Worm (Caenorhabditis elegans): ENCODE data around the gene B0336.7.

B0336.7 gene

DNA sequence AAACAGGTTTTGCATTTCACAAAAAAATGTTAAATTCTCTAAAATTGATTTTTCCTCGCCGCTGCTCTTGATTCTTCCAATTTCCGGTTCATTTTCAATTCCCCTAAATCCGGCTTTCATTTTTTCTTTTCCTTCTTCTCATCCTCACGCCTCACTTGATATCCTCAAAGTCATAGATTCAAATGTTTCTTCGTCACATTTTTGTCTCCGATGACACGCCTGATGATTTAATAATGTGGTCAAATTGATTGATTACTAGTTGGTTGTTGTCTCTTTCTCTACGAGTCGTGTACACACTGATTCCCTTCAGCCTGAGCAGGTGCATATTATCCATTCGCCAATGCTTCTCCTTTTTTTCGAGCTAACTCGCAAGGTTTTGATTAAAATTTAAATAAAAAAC, 24.3 kb upstream of the B0336.7 start:
- TF ChIP-seq ceh-16 (tag; optimal IDR thresholded peaks at IDR 0.05): no peak
- TF ChIP-seq nhr-28 (tag; optimal IDR thresholded peaks at IDR 0.05): no peak
- no peak for TF ChIP-seq unc-39 (tag; optimal IDR thresholded peaks at IDR 0.05)
- TF ChIP-seq nhr-25 (tag; optimal IDR thresholded peaks at IDR 0.05): no peak
- TF ChIP-seq aly-2 (tag; optimal IDR thresholded peaks at IDR 0.05): no peak
- TF ChIP-seq ztf-4 (tag; optimal IDR thresholded peaks at IDR 0.05): no peak
- TF ChIP-seq lin-15B (tag; optimal IDR thresholded peaks at IDR 0.05): no peak
- TF ChIP-seq hmg-11 (tag; optimal IDR thresholded peaks at IDR 0.05): no peak
- TF ChIP-seq lsy-12 (tag; optimal IDR thresholded peaks at IDR 0.05): no peak
- no peak for TF ChIP-seq nhr-43 (tag; optimal IDR thresholded peaks at IDR 0.05; ENCODE audit: poor library complexity, severe bottlenecking)
- no peak for TF ChIP-seq unc-62 (GFP tag; optimal IDR thresholded peaks at IDR 0.05)
- no peak for TF ChIP-seq zag-1 (tag; optimal IDR thresholded peaks at IDR 0.05)
- no peak for TF ChIP-seq elt-1 (tag; optimal IDR thresholded peaks at IDR 0.05)
- TF ChIP-seq pha-4 (tag; optimal IDR thresholded peaks at IDR 0.05): no peak
- TF ChIP-seq R02D3.7 (tag; optimal IDR thresholded peaks at IDR 0.05): no peak

DNA sequence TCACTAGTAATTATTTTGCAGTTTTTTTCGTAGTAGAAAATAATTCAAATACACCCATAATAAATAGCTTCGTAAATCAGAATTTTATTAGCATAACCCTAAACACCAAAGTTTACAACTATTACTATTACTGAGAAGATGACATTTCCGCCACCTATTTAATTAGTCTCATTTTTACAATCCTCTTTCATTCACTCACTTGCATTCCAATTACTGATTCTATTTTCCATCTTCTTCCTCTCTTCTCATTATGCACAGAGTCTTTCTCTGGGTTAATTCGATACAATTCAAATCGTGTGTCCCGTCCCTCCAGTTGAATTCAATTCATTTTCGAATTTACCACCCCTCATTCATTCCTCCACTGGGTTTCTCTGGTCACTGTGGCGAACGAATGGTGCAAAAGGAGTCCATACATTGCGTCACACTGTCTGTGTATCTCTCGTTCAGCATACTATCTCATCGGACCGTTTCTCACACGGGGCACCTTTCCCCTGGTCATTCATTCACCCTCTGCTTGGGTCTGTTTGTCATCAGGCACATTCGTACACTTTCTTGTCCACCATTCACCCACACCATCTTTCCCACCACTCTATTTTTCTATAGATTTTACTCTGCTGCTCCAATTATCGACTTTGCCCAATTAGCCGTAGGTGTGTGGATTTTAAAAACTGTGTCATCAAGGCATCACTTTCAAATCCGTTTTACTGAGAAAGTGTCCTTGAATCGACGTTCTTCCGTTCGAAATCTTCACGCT, 23.3 kb upstream of the B0336.7 start:
- no peak for TF ChIP-seq unc-39 (tag; optimal IDR thresholded peaks at IDR 0.05)
- no peak for TF ChIP-seq elt-3 (tag; optimal IDR thresholded peaks at IDR 0.05)
- no peak for TF ChIP-seq aly-2 (tag; optimal IDR thresholded peaks at IDR 0.05)
- no peak for TF ChIP-seq egl-27 (tag; optimal IDR thresholded peaks at IDR 0.05)
- no peak for TF ChIP-seq fkh-10 (GFP tag; optimal IDR thresholded peaks at IDR 0.05)
- no peak for TF ChIP-seq sea-2 (GFP tag; optimal IDR thresholded peaks at IDR 0.05)
- no peak for TF ChIP-seq eor-1 (tag; optimal IDR thresholded peaks at IDR 0.05)
- TF ChIP-seq fkh-2 (tag; optimal IDR thresholded peaks at IDR 0.05): no peak
- no peak for TF ChIP-seq ceh-82 (tag; optimal IDR thresholded peaks at IDR 0.05)
- no peak for TF ChIP-seq nhr-237 (tag; optimal IDR thresholded peaks at IDR 0.05)
- no peak for TF ChIP-seq ceh-28 (tag; optimal IDR thresholded peaks at IDR 0.05)
- no peak for TF ChIP-seq nhr-28 (tag; optimal IDR thresholded peaks at IDR 0.05)
- TF ChIP-seq ztf-4 (tag; optimal IDR thresholded peaks at IDR 0.05): no peak
- TF ChIP-seq nhr-77 (tag; optimal IDR thresholded peaks at IDR 0.05): no peak
- TF ChIP-seq nfya-1 (tag; optimal IDR thresholded peaks at IDR 0.05; ENCODE audit: insufficient read depth): no peak
- TF ChIP-seq elt-2 (tag; optimal IDR thresholded peaks at IDR 0.05): no peak
- TF ChIP-seq lin-15B (tag; optimal IDR thresholded peaks at IDR 0.05): no peak
- no peak for TF ChIP-seq nhr-25 (tag; optimal IDR thresholded peaks at IDR 0.05)
- TF ChIP-seq nhr-23 (tag; optimal IDR thresholded peaks at IDR 0.05): no peak

DNA sequence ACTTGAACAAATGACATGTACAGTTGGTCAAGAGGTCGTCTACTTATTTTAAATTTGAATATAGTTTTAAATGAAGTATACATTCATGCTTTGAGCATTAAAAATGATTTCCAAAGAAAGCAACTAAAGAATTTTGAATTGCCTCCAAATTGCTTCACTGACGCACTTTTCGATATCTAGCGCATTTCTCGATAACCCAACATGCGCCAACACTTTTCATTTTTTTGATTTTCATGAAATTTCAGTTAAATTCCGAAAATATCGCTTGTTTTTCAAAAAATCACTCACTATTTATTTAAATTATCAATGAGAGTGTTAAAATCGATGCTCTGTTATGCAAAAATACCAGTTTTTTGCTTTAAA, 22.6 kb upstream of the B0336.7 start:
- TF ChIP-seq R02D3.7 (tag; optimal IDR thresholded peaks at IDR 0.05): no peak
- no peak for TF ChIP-seq nhr-76 (tag; optimal IDR thresholded peaks at IDR 0.05)
- TF ChIP-seq lin-15B (tag; optimal IDR thresholded peaks at IDR 0.05): peak; percentile 21
- TF ChIP-seq nhr-237 (tag; optimal IDR thresholded peaks at IDR 0.05): no peak

DNA sequence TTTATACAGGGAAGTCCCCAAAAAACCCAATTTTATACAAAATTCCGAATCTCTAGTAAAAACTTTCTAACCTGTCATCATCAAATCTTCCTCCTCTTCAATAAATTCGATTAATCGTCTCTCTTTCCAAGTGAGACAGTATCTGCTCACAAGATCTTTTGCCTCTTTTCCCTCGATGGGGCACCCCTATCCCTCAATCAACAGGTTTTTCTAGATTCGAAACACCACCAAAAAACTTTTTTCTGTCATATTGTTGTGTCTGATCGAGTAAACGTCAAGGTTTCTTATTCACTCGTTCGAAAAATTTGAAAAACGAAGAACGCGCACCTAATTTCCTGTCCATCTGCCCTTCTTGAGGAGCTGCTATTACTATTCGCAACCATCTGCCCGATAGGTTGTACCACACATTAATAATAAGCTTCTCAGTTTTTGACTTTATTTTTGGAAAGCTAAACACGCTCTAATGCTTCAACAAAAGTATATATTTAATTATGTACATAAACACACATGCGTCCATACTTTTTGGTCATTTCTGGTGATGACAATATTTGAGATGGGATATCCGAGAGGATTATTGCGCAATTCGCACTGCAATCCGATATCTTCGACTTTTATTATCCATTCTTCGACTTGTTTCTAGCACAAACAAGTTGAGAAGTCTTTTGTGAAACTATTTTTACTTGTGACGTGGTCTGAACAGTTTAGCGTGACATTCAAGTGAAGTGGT, 22.1 kb upstream of the B0336.7 start:
- TF ChIP-seq elt-1 (tag; optimal IDR thresholded peaks at IDR 0.05) (peak; percentile 48), fkh-2 (tag; optimal IDR thresholded peaks at IDR 0.05) (no peak), nhr-25 (tag; optimal IDR thresholded peaks at IDR 0.05) (peak; percentile 7)

DNA sequence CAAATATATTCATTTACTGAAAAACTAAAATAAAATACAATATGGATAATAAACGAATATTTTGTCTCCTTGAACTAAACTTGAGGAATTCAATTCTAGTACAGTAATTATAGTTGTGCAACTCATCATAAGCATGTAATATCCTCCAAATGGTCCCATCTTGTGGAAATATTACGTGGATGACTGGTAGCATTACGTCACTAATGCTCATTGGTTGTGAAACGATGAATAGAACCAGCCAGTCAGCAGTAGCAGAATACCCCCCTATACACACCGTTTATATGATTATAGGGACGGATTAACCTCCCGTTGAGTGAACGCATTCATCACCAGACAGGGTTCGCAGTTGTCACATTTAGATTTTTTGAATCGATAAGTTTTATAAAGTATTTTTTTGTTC, 21.2 kb upstream of the B0336.7 start:
- no peak for TF ChIP-seq ceh-16 (tag; optimal IDR thresholded peaks at IDR 0.05)
- no peak for TF ChIP-seq pha-4 (tag; optimal IDR thresholded peaks at IDR 0.05)
- no peak for TF ChIP-seq mdl-1 (tag; optimal IDR thresholded peaks at IDR 0.05)
- TF ChIP-seq nhr-237 (tag; optimal IDR thresholded peaks at IDR 0.05): no peak
- TF ChIP-seq nhr-12 (tag; optimal IDR thresholded peaks at IDR 0.05): no peak
- TF ChIP-seq nfya-1 (tag; optimal IDR thresholded peaks at IDR 0.05; ENCODE audit: insufficient read depth): no peak
- no peak for TF ChIP-seq lsy-12 (tag; optimal IDR thresholded peaks at IDR 0.05)
- no peak for TF ChIP-seq aly-2 (tag; optimal IDR thresholded peaks at IDR 0.05)
- TF ChIP-seq snpc-4 (tag; optimal IDR thresholded peaks at IDR 0.05): no peak
- no peak for TF ChIP-seq ceh-9 (tag; optimal IDR thresholded peaks at IDR 0.05)
- TF ChIP-seq nhr-43 (tag; optimal IDR thresholded peaks at IDR 0.05; ENCODE audit: poor library complexity, severe bottlenecking): no peak
- no peak for TF ChIP-seq zag-1 (tag; optimal IDR thresholded peaks at IDR 0.05)
- no peak for TF ChIP-seq elt-2 (tag; optimal IDR thresholded peaks at IDR 0.05)
- no peak for TF ChIP-seq ama-1 (optimal IDR thresholded peaks at IDR 0.05)
- no peak for TF ChIP-seq pqm-1 (tag; optimal IDR thresholded peaks at IDR 0.05)
- TF ChIP-seq fkh-10 (GFP tag; optimal IDR thresholded peaks at IDR 0.05): no peak
- no peak for TF ChIP-seq unc-62 (GFP tag; optimal IDR thresholded peaks at IDR 0.05)

Data from whole organism, L3 larva.